Worm (Caenorhabditis elegans): Measurements from ENCODE around the gene Y41E3.7.

DNA sequence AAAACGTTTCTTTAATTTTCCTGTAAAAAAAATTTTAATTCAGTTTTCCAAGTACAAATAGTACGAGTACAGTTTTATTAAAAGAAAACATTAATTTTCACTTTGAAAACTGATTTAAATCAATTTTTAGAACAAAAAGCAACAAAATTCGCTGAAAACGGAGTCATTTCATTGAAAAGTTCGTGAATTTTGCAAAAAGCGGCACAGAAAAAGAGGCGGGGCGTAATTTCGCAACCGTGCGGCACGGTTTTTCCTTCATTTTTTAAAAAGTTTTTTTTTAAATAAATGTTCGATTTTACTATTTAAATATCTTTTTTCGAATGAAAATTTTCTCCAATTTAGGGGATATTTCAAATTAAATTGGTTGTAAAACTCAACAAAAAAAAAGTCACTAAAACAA lies 2.7 kb upstream of the Y41E3.7 start:
- no peak for TF ChIP-seq mel-28 (tag; optimal IDR thresholded peaks at IDR 0.05; ENCODE audit: borderline replicate concordance)
- TF ChIP-seq madf-8 (GFP tag; conservative IDR thresholded peaks at IDR 0.05) = no peak
- TF ChIP-seq rpc-1 (optimal IDR thresholded peaks at IDR 0.05) = no peak
- no peak for TF ChIP-seq rpc-1 (tag; optimal IDR thresholded peaks at IDR 0.05)

Measured in whole organism, young adult.